Worm (Caenorhabditis elegans) whole organism, L4/young adult: ENCODE data around the gene nhr-167.

Experiments used
- W03F9.2 ChIP-seq: fragments of 150-350 bp; optimal IDR thresholded peaks from 2 replicates; lab custom pipeline; 2014; ENCODE audit warnings: missing biosample characterization, missing genetic modification characterization
- dao-5 ChIP-seq: sonication (generic microtip); optimal IDR thresholded peaks from 2 replicates; lab custom pipeline; 2016; ENCODE audit warnings: missing genotype, missing genetic modification characterization, moderate library complexity, missing compliant biosample characterization
- him-1 ChIP-seq: sonication (generic microtip); optimal IDR thresholded peaks from 2 replicates; lab custom pipeline; 2016; ENCODE audit warnings: missing genotype, missing genetic modification reagents, missing genetic modification characterization, missing compliant biosample characterization

DNA sequence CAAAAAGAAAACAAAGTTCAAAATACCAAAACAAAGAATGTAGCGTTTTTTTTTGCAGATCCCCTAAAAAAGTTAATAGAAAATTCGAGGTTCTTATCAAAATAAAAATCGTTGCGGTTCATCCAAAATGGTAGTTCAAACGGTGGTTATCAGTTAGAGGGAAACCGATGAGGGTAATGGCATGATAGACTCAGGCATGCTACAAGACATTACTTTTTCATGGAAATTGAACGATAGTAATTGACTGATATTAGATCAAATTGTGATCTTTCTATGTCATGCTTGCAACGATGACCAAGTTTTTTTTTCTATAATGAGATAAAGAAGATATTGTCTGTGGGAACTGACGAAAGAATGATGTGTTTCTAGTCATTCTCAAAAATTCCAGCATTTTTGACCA is 17.3 kb downstream of the nhr-167 start:
- TF ChIP-seq him-1, result no peak
- TF ChIP-seq dao-5 (tag; lab: Kevin White, UChicago), result no peak
- no peak for TF ChIP-seq W03F9.2 (tag; lab: Kevin White, UChicago)
